Worm (Caenorhabditis elegans) whole organism, L4 larva: ENCODE measurements around the gene fbxa-135.

ENCODE experiments used
- arid-1 ChIP-seq: fragments of 200-800 bp; sonication (Bioruptor generic); conservative IDR thresholded peaks from 2 replicates; pipeline ENCODE4 v1.3.6; 2022; ENCODE audit warnings: missing genetic modification reagents, missing genetic modification characterization, missing compliant biosample characterization
- ceh-82 ChIP-seq: sonication (generic microtip); optimal IDR thresholded peaks from 2 replicates; lab custom pipeline; 2017; ENCODE audit warnings: missing biosample characterization, missing genetic modification characterization
- dmd-8 ChIP-seq: fragments of 200-800 bp; sonication (Bioruptor generic); IDR thresholded peaks from 2 replicates; pipeline ENCODE4 v1.3.6; 2022; ENCODE audit warnings: missing genetic modification characterization, missing compliant biosample characterization
- fkh-10 ChIP-seq: fragments of 150-350 bp; optimal IDR thresholded peaks from 2 replicates; lab custom pipeline; 2014; ENCODE audit warnings: missing biosample characterization, missing genetic modification reagents, missing genetic modification characterization
- jun-1 ChIP-seq: fragments of 150-350 bp; optimal IDR thresholded peaks from 2 replicates; lab custom pipeline; 2014; ENCODE audit warnings: missing biosample characterization, missing genetic modification reagents, missing genetic modification characterization
- lin-13 ChIP-seq: fragments of 150-350 bp; optimal IDR thresholded peaks from 2 replicates; lab custom pipeline; 2014; ENCODE audit warnings: missing biosample characterization, missing genetic modification reagents, missing genetic modification characterization
- nhr-11 ChIP-seq: fragments of 150-350 bp; optimal IDR thresholded peaks from 2 replicates; lab custom pipeline; 2014; ENCODE audit warnings: missing biosample characterization, missing genetic modification characterization
- nhr-76 ChIP-seq: fragments of 150-350 bp; optimal IDR thresholded peaks from 2 replicates; lab custom pipeline; 2014; ENCODE audit warnings: missing biosample characterization, missing genetic modification characterization
- pha-4 ChIP-seq, 2 experiments: fragments of 150-350 bp in 1 of 2; fragments of 200-800 bp in 1 of 2; sonication (Bioruptor generic) in 1 of 2; IDR thresholded peaks in 1 of 2; optimal IDR thresholded peaks in 1 of 2; 2 replicates each; pipeline versions ENCODE4 v1.3.6 to Lab custom; 2014 to 2022; ENCODE audit warnings: missing genetic modification characterization in 2 of 2, missing genetic modification reagents in 2 of 2, missing biosample characterization in 1 of 2, missing compliant biosample characterization in 1 of 2
- skn-1 ChIP-seq: fragments of 150-350 bp; optimal IDR thresholded peaks from 2 replicates; lab custom pipeline; 2014; ENCODE audit warnings: missing biosample characterization, missing genetic modification characterization
- unc-39 ChIP-seq: sonication (generic microtip); optimal IDR thresholded peaks from 2 replicates; lab custom pipeline; 2017; ENCODE audit warnings: missing biosample characterization, missing genetic modification characterization

DNA sequence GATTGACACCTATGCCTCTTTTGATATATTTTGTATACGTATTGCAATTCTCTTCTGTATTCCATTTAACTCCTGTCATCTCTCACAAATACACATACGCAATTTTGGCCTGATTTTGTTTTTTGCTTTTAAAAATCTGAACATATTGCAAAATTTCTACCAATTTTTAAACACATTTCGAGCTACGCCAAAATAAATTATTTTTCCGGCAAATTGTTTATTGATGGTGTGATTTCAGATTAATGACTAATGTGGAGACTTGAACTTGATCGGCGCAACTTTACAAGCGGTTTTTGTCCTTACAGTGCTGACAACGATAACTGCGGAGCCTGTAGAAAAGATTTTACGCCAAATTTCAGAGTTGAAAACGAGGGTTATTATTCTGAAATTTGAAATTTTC lies 4.9 kb upstream of the fbxa-135 start:
- no peak for TF ChIP-seq jun-1
- no peak for TF ChIP-seq skn-1 (tag; lab: Kevin White, UChicago)
- TF ChIP-seq fkh-10 = no peak
- no peak for TF ChIP-seq pha-4 (GFP tag; IDR thresholded peaks at IDR 0.05; lab: Robert Waterston, UW)
- TF ChIP-seq pha-4 (tag; optimal IDR thresholded peaks at IDR 0.05; lab: Kevin White, UChicago) = no peak
- TF ChIP-seq lin-13 (GFP tag; lab: Kevin White, UChicago) = no peak
- no peak for TF ChIP-seq nhr-11 (tag; lab: Kevin White, UChicago)
- TF ChIP-seq ceh-82 (tag; lab: Kevin White, UChicago) = no peak
- no peak for TF ChIP-seq arid-1 (GFP tag; lab: Robert Waterston, UW)
- no peak for TF ChIP-seq dmd-8
- TF ChIP-seq nhr-76 (tag; lab: Kevin White, UChicago) = no peak
- no peak for TF ChIP-seq unc-39 (tag; lab: Kevin White, UChicago)
